Worm (Caenorhabditis elegans): ENCODE measurements around the gene pals-16.

DNA sequence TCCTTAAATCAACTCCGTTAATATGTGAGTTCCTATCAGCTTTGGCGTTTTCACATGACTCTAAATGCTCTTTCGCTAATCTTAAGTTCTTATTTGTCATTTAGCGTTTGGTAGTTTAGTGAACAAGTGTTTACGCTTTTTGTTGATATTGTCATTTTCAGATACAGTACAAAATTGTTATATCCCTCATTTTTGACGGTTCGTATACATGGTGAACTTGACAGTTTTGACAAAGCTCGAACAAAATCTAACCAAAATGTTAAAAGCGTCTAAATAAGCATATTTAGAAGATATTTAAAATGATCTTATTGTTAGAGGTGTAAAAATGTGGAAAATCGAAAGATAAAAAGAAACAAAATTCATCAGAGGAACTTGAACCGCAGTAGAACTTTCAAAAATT lies 16.3 kb upstream of the pals-16 start:
- no peak for TF ChIP-seq pha-4 (tag; optimal IDR thresholded peaks at IDR 0.05)
- no peak for TF ChIP-seq fax-1 (tag; optimal IDR thresholded peaks at IDR 0.05)
- no peak for TF ChIP-seq hlh-15 (tag; optimal IDR thresholded peaks at IDR 0.05)
- no peak for TF ChIP-seq lin-11 (tag; optimal IDR thresholded peaks at IDR 0.05)
- no peak for TF ChIP-seq unc-55 (GFP tag; optimal IDR thresholded peaks at IDR 0.05)
- no peak for TF ChIP-seq odd-2 (tag; optimal IDR thresholded peaks at IDR 0.05)
- TF ChIP-seq hlh-6 (tag; optimal IDR thresholded peaks at IDR 0.05): no peak
- no peak for TF ChIP-seq syd-9 (tag; optimal IDR thresholded peaks at IDR 0.05)
- TF ChIP-seq tbx-7 (tag; optimal IDR thresholded peaks at IDR 0.05): no peak
- no peak for TF ChIP-seq tbx-2 (tag; optimal IDR thresholded peaks at IDR 0.05)
- TF ChIP-seq dmd-4 (tag; optimal IDR thresholded peaks at IDR 0.05; ENCODE audit: borderline replicate concordance): no peak
- no peak for TF ChIP-seq pha-2 (tag; optimal IDR thresholded peaks at IDR 0.05)
- no peak for TF ChIP-seq ceh-9 (tag; optimal IDR thresholded peaks at IDR 0.05)
